Worm (Caenorhabditis elegans) whole organism, L2 larva: ENCODE measurements around the gene asna-1.

Source experiments
- C34F6.9 ChIP-seq: fragments of 150-350 bp; optimal IDR thresholded peaks from 2 replicates; lab custom pipeline; 2014; ENCODE audit warnings: missing biosample characterization, missing genetic modification characterization
- R02D3.7 ChIP-seq: fragments of 150-350 bp; optimal IDR thresholded peaks from 2 replicates; lab custom pipeline; 2014; ENCODE audit warnings: missing biosample characterization, missing genetic modification characterization
- ZK546.5 ChIP-seq: sonication (generic microtip); optimal IDR thresholded peaks from 2 replicates; lab custom pipeline; 2017; ENCODE audit warnings: missing biosample characterization, missing genetic modification characterization
- ama-1 ChIP-seq: fragments of 150-350 bp; optimal IDR thresholded peaks from 2 replicates; lab custom pipeline; 2018; ENCODE audit warnings: inconsistent platforms
- blmp-1 ChIP-seq: sonication (generic microtip); optimal IDR thresholded peaks from 2 replicates; lab custom pipeline; 2017; ENCODE audit warnings: missing genetic modification characterization, mild to moderate bottlenecking, missing compliant biosample characterization, antibody characterized with exemption, moderate library complexity; ENCODE audit not compliant: insufficient read depth
- ceh-16 ChIP-seq: fragments of 150-350 bp; optimal IDR thresholded peaks from 2 replicates; lab custom pipeline; 2014; ENCODE audit warnings: missing biosample characterization, missing genetic modification characterization
- ceh-82 ChIP-seq: fragments of 150-350 bp; optimal IDR thresholded peaks from 2 replicates; lab custom pipeline; 2014; ENCODE audit warnings: missing biosample characterization, missing genetic modification characterization
- crh-2 ChIP-seq: sonication (generic microtip); optimal IDR thresholded peaks from 2 replicates; lab custom pipeline; 2017; ENCODE audit warnings: missing biosample characterization, missing genetic modification characterization
- dmd-4 ChIP-seq: sonication (generic microtip); optimal IDR thresholded peaks from 2 replicates; lab custom pipeline; 2017; ENCODE audit warnings: missing biosample characterization, missing genetic modification characterization
- egl-27 ChIP-seq: sonication (generic microtip); optimal IDR thresholded peaks from 3 replicates; lab custom pipeline; 2017; ENCODE audit warnings: missing biosample characterization, missing genetic modification reagents, missing genetic modification characterization
- elt-1 ChIP-seq: fragments of 150-350 bp; optimal IDR thresholded peaks from 2 replicates; lab custom pipeline; 2014; ENCODE audit warnings: missing biosample characterization, missing genetic modification characterization
- fos-1 ChIP-seq: fragments of 150-350 bp; optimal IDR thresholded peaks from 2 replicates; lab custom pipeline; 2014; ENCODE audit warnings: missing biosample characterization, missing genetic modification characterization
- lin-13 ChIP-seq: fragments of 150-350 bp; optimal IDR thresholded peaks from 2 replicates; lab custom pipeline; 2014; ENCODE audit warnings: missing biosample characterization, missing genetic modification reagents, missing genetic modification characterization
- lin-39 ChIP-seq: fragments of 150-350 bp; optimal IDR thresholded peaks from 2 replicates; lab custom pipeline; 2014; ENCODE audit warnings: missing biosample characterization, missing genetic modification reagents, missing genetic modification characterization
- lsy-2 ChIP-seq, 2 experiments: fragments of 150-350 bp in 1 of 2; sonication (generic microtip) in 1 of 2; optimal IDR thresholded peaks; 2 replicates each; lab custom pipeline; 2014 to 2017; ENCODE audit warnings: missing biosample characterization in 2 of 2, missing genetic modification characterization in 2 of 2
- mab-5 ChIP-seq: fragments of 150-350 bp; optimal IDR thresholded peaks from 2 replicates; lab custom pipeline; 2014; ENCODE audit warnings: missing biosample characterization, missing genetic modification characterization
- mdl-1 ChIP-seq, 2 experiments: fragments of 150-350 bp in 1 of 2; sonication (generic microtip) in 1 of 2; optimal IDR thresholded peaks; 2 replicates each; lab custom pipeline; 2017; ENCODE audit warnings: missing biosample characterization in 2 of 2, missing genetic modification characterization in 2 of 2
- nhr-10 ChIP-seq: sonication (generic microtip); optimal IDR thresholded peaks from 2 replicates; lab custom pipeline; 2017; ENCODE audit warnings: missing biosample characterization, missing genetic modification characterization
- nhr-11 ChIP-seq: fragments of 150-350 bp; optimal IDR thresholded peaks from 2 replicates; lab custom pipeline; 2014; ENCODE audit warnings: missing biosample characterization, missing genetic modification characterization
- nhr-12 ChIP-seq: fragments of 150-350 bp; optimal IDR thresholded peaks from 2 replicates; lab custom pipeline; 2014; ENCODE audit warnings: missing biosample characterization, missing genetic modification characterization
- nhr-129 ChIP-seq: fragments of 150-350 bp; optimal IDR thresholded peaks from 2 replicates; lab custom pipeline; 2014; ENCODE audit warnings: missing biosample characterization, missing genetic modification characterization
- nhr-21 ChIP-seq: fragments of 150-350 bp; optimal IDR thresholded peaks from 2 replicates; lab custom pipeline; 2014; ENCODE audit warnings: missing biosample characterization, missing genetic modification characterization
- nhr-23 ChIP-seq: fragments of 150-350 bp; optimal IDR thresholded peaks from 2 replicates; lab custom pipeline; 2014; ENCODE audit warnings: missing biosample characterization, missing genetic modification reagents, missing genetic modification characterization
- nhr-237 ChIP-seq: fragments of 150-350 bp; optimal IDR thresholded peaks from 2 replicates; lab custom pipeline; 2014; ENCODE audit warnings: missing biosample characterization, missing genetic modification characterization
- nhr-25 ChIP-seq: fragments of 150-350 bp; sonication (generic microtip); optimal IDR thresholded peaks from 3 replicates; lab custom pipeline; 2014; ENCODE audit warnings: missing biosample characterization, missing genetic modification characterization
- nhr-77 ChIP-seq: fragments of 150-350 bp; optimal IDR thresholded peaks from 2 replicates; lab custom pipeline; 2014; ENCODE audit warnings: missing biosample characterization, missing genetic modification characterization
- peb-1 ChIP-seq: fragments of 150-350 bp; optimal IDR thresholded peaks from 2 replicates; lab custom pipeline; 2014; ENCODE audit warnings: missing biosample characterization, missing genetic modification characterization
- sem-4 ChIP-seq: fragments of 150-350 bp; optimal IDR thresholded peaks from 2 replicates; lab custom pipeline; 2014; ENCODE audit warnings: missing biosample characterization, missing genetic modification reagents, missing genetic modification characterization
- sma-3 ChIP-seq: sonication (generic microtip); optimal IDR thresholded peaks from 2 replicates; lab custom pipeline; 2016; ENCODE audit warnings: missing genetic modification reagents, missing genetic modification characterization, missing compliant biosample characterization
- sma-9 ChIP-seq, 2 experiments: fragments of 150-350 bp in 1 of 2; sonication (generic microtip) in 1 of 2; optimal IDR thresholded peaks; 2 replicates each; lab custom pipeline; 2014 to 2016; ENCODE audit warnings: missing genetic modification characterization in 2 of 2, mild to moderate bottlenecking in 1 of 2, missing biosample characterization in 1 of 2, missing compliant biosample characterization in 1 of 2, missing genetic modification reagents in 1 of 2, moderate library complexity in 1 of 2
- unc-55 ChIP-seq: fragments of 150-350 bp; sonication (generic microtip); optimal IDR thresholded peaks from 3 replicates; lab custom pipeline; 2014; ENCODE audit warnings: missing biosample characterization, missing genetic modification reagents, missing genetic modification characterization
- zag-1 ChIP-seq: fragments of 150-350 bp; optimal IDR thresholded peaks from 2 replicates; lab custom pipeline; 2014; ENCODE audit warnings: missing biosample characterization, missing genetic modification characterization
- ztf-11 ChIP-seq: sonication (generic microtip); optimal IDR thresholded peaks from 2 replicates; lab custom pipeline; 2017; ENCODE audit warnings: missing biosample characterization, missing genetic modification characterization
- ztf-4 ChIP-seq: fragments of 150-350 bp; optimal IDR thresholded peaks from 2 replicates; lab custom pipeline; 2014; ENCODE audit warnings: missing biosample characterization, missing genetic modification characterization

asna-1 gene

ce11 chrIII:8922061-8922460, 27.2 kb downstream of the asna-1 start:
- TF ChIP-seq sma-9 (GFP tag; optimal IDR thresholded peaks at IDR 0.05; lab: Kevin White, UChicago) = peak; percentile 39
- no peak for TF ChIP-seq sma-9 (tag; optimal IDR thresholded peaks at IDR 0.05; lab: Kevin White, UChicago)
- TF ChIP-seq nhr-129 (tag; lab: Kevin White, UChicago) = peak; percentile 54
- TF ChIP-seq lin-13 = peak; percentile 18
- TF ChIP-seq blmp-1 (tag; lab: Kevin White, UChicago) = no peak
- TF ChIP-seq egl-27 = no peak
- TF ChIP-seq ceh-16 (tag; lab: Kevin White, UChicago) = no peak
- TF ChIP-seq nhr-11 = no peak
- TF ChIP-seq lsy-2 (tag; optimal IDR thresholded peaks at IDR 0.05; lab: Kevin White, UChicago) = peak in 1 of 2 experiments; percentile 27
- peak; percentile 11 for TF ChIP-seq C34F6.9 (tag; lab: Kevin White, UChicago)
- TF ChIP-seq ztf-11 (tag; lab: Kevin White, UChicago) = no peak
- TF ChIP-seq R02D3.7 (tag; lab: Kevin White, UChicago) = no peak
- TF ChIP-seq mab-5 (tag; lab: Kevin White, UChicago) = no peak
- TF ChIP-seq mdl-1 (tag; optimal IDR thresholded peaks at IDR 0.05; lab: Kevin White, UChicago) = peak in 1 of 2 experiments; percentile 57
- no peak for TF ChIP-seq ZK546.5 (tag; lab: Kevin White, UChicago)
- TF ChIP-seq nhr-77 (tag; lab: Kevin White, UChicago) = no peak
- TF ChIP-seq nhr-25 = peak; percentile 37
- no peak for TF ChIP-seq zag-1 (tag; lab: Kevin White, UChicago)
- TF ChIP-seq sma-3 (GFP tag; lab: Kevin White, UChicago) = no peak
- no peak for TF ChIP-seq nhr-10 (tag; lab: Kevin White, UChicago)
- no peak for TF ChIP-seq nhr-237 (tag; lab: Kevin White, UChicago)
- TF ChIP-seq lin-39 (tag; lab: Kevin White, UChicago) = no peak
- no peak for TF ChIP-seq nhr-12 (tag; lab: Kevin White, UChicago)
- TF ChIP-seq ztf-4 (tag; lab: Kevin White, UChicago) = peak; percentile 65
- no peak for TF ChIP-seq unc-55 (GFP tag; lab: Kevin White, UChicago)
- TF ChIP-seq crh-2 (tag; lab: Kevin White, UChicago) = peak; percentile 37
- TF ChIP-seq nhr-21 = no peak

ce11 chrIII:8923240-8923734, 28.4 kb downstream of the asna-1 start, which contains the start of gene glb-1:
TSS of gene glb-1 (minus strand) at chrIII:8923290.
- no peak for TF ChIP-seq sem-4 (tag; lab: Kevin White, UChicago)
- no peak for TF ChIP-seq C34F6.9 (tag; lab: Kevin White, UChicago)
- TF ChIP-seq ZK546.5 (tag; lab: Kevin White, UChicago) = no peak
- peak; percentile 4 for TF ChIP-seq nhr-129 (tag; lab: Kevin White, UChicago)
- TF ChIP-seq nhr-21 = no peak
- no peak for TF ChIP-seq lsy-2 (tag; optimal IDR thresholded peaks at IDR 0.05; lab: Kevin White, UChicago)
- peak; percentile 65 for TF ChIP-seq nhr-25
- TF ChIP-seq sma-9 (GFP tag; optimal IDR thresholded peaks at IDR 0.05; lab: Kevin White, UChicago) = no peak
- no peak for TF ChIP-seq sma-9 (tag; optimal IDR thresholded peaks at IDR 0.05; lab: Kevin White, UChicago)

- no peak for TF ChIP-seq ztf-11 (tag; lab: Kevin White, UChicago)
- no peak for TF ChIP-seq lsy-2 (tag; optimal IDR thresholded peaks at IDR 0.05; lab: Kevin White, UChicago)
- no peak for TF ChIP-seq dmd-4 (tag; lab: Kevin White, UChicago)
- TF ChIP-seq ama-1 (lab: Kevin White, UChicago) = no peak
- no peak for TF ChIP-seq ceh-82 (tag; lab: Kevin White, UChicago)
- TF ChIP-seq ztf-4 (tag; lab: Kevin White, UChicago) = no peak
- no peak for TF ChIP-seq nhr-23 (tag; lab: Kevin White, UChicago)
- TF ChIP-seq C34F6.9 (tag; lab: Kevin White, UChicago) = no peak
- no peak for TF ChIP-seq peb-1 (tag; lab: Kevin White, UChicago)
- TF ChIP-seq mab-5 (tag; lab: Kevin White, UChicago) = no peak
- no peak for TF ChIP-seq fos-1 (tag; lab: Kevin White, UChicago)
Measured at ce11 chrIII:8923937-8924336, 29.1 kb downstream of the asna-1 start, which contains the start of gene ZK637.12. TSS of gene ZK637.12 (plus strand) at chrIII:8924237.

ce11 chrIII:8925539-8925938, 30.7 kb downstream of the asna-1 start:
- no peak for TF ChIP-seq zag-1 (tag; lab: Kevin White, UChicago)
- TF ChIP-seq nhr-129 (tag; lab: Kevin White, UChicago) = no peak
- peak; percentile 16 for TF ChIP-seq fos-1 (tag; lab: Kevin White, UChicago)
- TF ChIP-seq sma-9 (GFP tag; optimal IDR thresholded peaks at IDR 0.05; lab: Kevin White, UChicago) = peak; percentile 58
- TF ChIP-seq sma-9 (tag; optimal IDR thresholded peaks at IDR 0.05; lab: Kevin White, UChicago) = no peak
- TF ChIP-seq ceh-16 (tag; lab: Kevin White, UChicago) = no peak
- TF ChIP-seq lsy-2 (tag; optimal IDR thresholded peaks at IDR 0.05; lab: Kevin White, UChicago) = no peak
- TF ChIP-seq ceh-82 (tag; lab: Kevin White, UChicago) = no peak
- no peak for TF ChIP-seq ztf-4 (tag; lab: Kevin White, UChicago)
- no peak for TF ChIP-seq blmp-1 (tag; lab: Kevin White, UChicago)
- no peak for TF ChIP-seq elt-1
